Worm (Caenorhabditis elegans): ENCODE data around the gene rnf-5.

The rnf-5 gene

DNA sequence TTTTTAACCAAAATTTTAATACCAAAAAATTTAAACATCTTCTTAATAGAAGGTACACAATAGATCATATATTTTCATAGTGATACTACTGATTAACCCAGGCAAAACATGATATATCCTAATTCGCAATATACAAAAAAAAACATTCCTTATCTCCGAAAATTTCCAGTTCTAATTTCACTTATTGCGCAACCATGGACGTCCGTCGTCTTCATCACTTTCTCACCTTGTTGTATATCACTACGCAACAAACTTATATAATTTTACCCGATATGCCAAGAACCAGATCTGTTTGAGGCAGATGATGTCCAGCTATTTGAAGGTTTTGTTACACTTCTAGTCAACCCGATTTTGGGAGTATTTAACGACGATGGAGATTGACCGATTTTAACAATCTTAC, 21.2 kb upstream of the rnf-5 start, which contains the start of gene R74.2:
TSS of gene R74.2 (plus strand) at position 316 of the 400 bp plus-strand sequence.
- TF ChIP-seq nfya-1 (tag; optimal IDR thresholded peaks at IDR 0.05) (no peak), ceh-31 (tag; optimal IDR thresholded peaks at IDR 0.05) (no peak)

DNA sequence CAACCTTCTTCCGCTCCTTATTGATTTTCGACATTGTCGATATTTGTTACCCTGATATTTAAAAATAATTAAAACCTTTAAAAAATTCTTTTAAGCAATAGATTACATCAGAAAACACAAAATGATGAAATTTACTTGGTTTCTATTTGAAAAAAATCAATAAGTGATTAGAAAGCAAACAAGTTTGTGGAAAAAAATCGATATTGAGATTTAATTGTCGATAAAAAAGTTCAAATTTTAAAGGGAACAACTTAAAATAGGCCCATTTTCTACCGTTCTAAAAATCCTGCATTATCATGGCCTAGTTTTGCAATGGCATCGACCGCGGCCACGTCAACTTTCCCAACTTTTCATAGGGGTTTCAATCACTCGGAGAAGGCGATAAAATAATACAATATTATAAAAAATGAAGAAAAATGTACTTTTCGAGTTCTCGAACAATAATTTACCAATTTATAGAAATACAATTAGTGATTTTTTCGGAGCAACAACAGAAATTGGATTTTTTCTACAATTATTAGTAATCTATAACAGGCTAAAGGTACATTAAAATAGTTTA, 20.2 kb upstream of the rnf-5 start, which contains the start of gene lars-1:
TSS of gene lars-1 (minus strand) at position 51 of the 559 bp plus-strand sequence.
- TF ChIP-seq K09A11.1 (tag; optimal IDR thresholded peaks at IDR 0.05; ENCODE audit: insufficient read depth) = no peak
- no peak for TF ChIP-seq zip-5 (tag; optimal IDR thresholded peaks at IDR 0.05)
- no peak for TF ChIP-seq ceh-14 (tag; optimal IDR thresholded peaks at IDR 0.05)
- no peak for TF ChIP-seq ztf-16 (tag; optimal IDR thresholded peaks at IDR 0.05)
- no peak for TF ChIP-seq unc-55 (GFP tag; optimal IDR thresholded peaks at IDR 0.05)
- TF ChIP-seq hlh-13 (GFP tag; optimal IDR thresholded peaks at IDR 0.05) = no peak
- TF ChIP-seq lin-11 (tag; optimal IDR thresholded peaks at IDR 0.05) = no peak
- TF ChIP-seq F13H6.1 (tag; optimal IDR thresholded peaks at IDR 0.05) = no peak
- TF ChIP-seq T23F11.4 (GFP tag; optimal IDR thresholded peaks at IDR 0.05) = no peak

DNA sequence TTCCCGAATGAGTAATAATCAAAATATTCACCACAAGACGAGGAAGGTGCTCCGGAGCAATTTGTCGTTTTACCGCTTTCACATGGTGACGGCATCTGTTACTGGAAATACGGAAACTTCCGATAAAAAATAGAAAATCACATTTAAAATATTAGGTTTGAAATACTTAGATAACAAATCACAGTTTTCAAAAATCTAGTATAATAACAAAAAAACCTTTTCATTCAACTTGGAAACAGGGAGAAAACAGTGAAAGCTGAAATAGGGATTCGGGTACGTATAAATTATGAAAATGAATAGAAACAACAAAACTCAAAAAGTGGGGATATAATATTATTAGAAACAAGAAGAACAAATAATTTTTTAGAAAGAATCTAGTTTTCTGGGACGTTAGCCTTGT, 14.7 kb upstream of the rnf-5 start, which contains the start of gene C16C10.1:
TSS of gene C16C10.1 (minus strand) at position 101 of the 400 bp plus-strand sequence.
- TF ChIP-seq K09A11.1 (tag; optimal IDR thresholded peaks at IDR 0.05; ENCODE audit: insufficient read depth) (no peak), tbx-7 (tag; optimal IDR thresholded peaks at IDR 0.05) (no peak), unc-86 (tag; optimal IDR thresholded peaks at IDR 0.05) (no peak), hlh-8 (tag; optimal IDR thresholded peaks at IDR 0.05) (no peak)

DNA sequence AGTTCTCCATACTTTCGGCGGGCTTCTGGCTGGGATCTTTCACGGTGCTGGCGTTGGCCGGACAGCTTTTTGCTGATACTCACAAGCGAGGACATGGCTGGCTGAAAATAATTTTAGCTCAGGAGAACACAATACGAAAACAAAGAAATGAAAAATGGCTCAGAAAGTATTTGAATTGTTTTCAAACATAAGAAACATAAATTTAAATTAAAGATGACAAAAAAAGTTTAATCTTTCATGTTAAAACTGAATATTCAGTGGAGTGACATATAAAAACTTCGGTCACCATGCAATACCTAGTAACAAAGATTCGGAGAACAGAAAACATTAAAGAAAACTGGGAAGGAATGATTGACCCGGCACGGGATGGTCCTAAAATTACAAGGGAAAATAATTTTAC, 11.9 kb upstream of the rnf-5 start, which contains the start of gene C16C10.2:
TSS of gene C16C10.2 (minus strand) at position 101 of the 400 bp plus-strand sequence.
- no peak for TF ChIP-seq ceh-2 (tag; optimal IDR thresholded peaks at IDR 0.05)
- TF ChIP-seq syd-9 (tag; optimal IDR thresholded peaks at IDR 0.05) = no peak
- TF ChIP-seq hlh-15 (tag; optimal IDR thresholded peaks at IDR 0.05) = no peak
- TF ChIP-seq K09A11.1 (tag; optimal IDR thresholded peaks at IDR 0.05; ENCODE audit: insufficient read depth) = no peak
- no peak for TF ChIP-seq pros-1 (tag; optimal IDR thresholded peaks at IDR 0.05)
- no peak for TF ChIP-seq gmeb-2 (tag; optimal IDR thresholded peaks at IDR 0.05)
- TF ChIP-seq mec-3 (tag; optimal IDR thresholded peaks at IDR 0.05; ENCODE audit: borderline replicate concordance) = no peak
- no peak for TF ChIP-seq pag-3 (tag; optimal IDR thresholded peaks at IDR 0.05; ENCODE audit: borderline replicate concordance)
- TF ChIP-seq pat-9 (tag; optimal IDR thresholded peaks at IDR 0.05) = no peak
- no peak for TF ChIP-seq tbx-7 (tag; optimal IDR thresholded peaks at IDR 0.05)
- TF ChIP-seq ceh-30 (tag; optimal IDR thresholded peaks at IDR 0.05) = no peak
- no peak for TF ChIP-seq hlh-8 (tag; optimal IDR thresholded peaks at IDR 0.05)
- TF ChIP-seq ceh-19 (GFP tag; optimal IDR thresholded peaks at IDR 0.05) = no peak
- no peak for TF ChIP-seq T23F11.4 (GFP tag; optimal IDR thresholded peaks at IDR 0.05)
- TF ChIP-seq rnt-1 (tag; optimal IDR thresholded peaks at IDR 0.05) = no peak
- no peak for TF ChIP-seq nhr-232 (tag; optimal IDR thresholded peaks at IDR 0.05)
- TF ChIP-seq hlh-13 (GFP tag; optimal IDR thresholded peaks at IDR 0.05) = no peak
- TF ChIP-seq hlh-6 (tag; optimal IDR thresholded peaks at IDR 0.05) = no peak
- no peak for TF ChIP-seq pax-1 (tag; optimal IDR thresholded peaks at IDR 0.05)

DNA sequence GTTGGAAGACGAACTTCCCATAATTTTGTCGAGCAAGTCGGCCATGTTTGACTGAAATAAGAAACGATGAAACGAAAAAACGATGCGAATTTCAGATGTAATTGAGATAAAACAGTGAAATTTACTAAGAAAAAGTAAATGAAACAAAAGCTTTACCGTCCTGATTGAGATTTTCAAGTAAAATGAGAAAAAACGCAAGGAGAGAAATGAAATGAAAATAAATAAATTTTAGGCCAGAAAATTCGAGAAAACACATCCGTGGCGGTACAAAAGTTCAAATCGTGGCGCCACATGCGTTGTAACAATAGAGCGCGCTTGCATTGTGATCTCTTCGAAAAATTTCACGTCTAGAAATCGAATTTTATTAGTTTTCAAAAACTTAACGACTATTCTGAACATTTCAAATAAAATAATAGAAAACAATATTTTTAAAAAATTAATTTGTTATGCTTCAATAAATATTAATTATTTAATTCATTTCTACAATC, 9.5 kb upstream of the rnf-5 start, which contains the start of the genes hrde-1 and C16C10.13:
TSS of gene hrde-1 (minus strand) at position 51 of the 488 bp plus-strand sequence.
TSS of gene C16C10.13 (plus strand) at position 332 of the 488 bp plus-strand sequence.
- TF ChIP-seq ets-4 (tag; optimal IDR thresholded peaks at IDR 0.05) (no peak), hlh-8 (tag; optimal IDR thresholded peaks at IDR 0.05) (no peak), fax-1 (tag; optimal IDR thresholded peaks at IDR 0.05) (no peak), T23F11.4 (GFP tag; optimal IDR thresholded peaks at IDR 0.05) (no peak), ahr-1 (tag; optimal IDR thresholded peaks at IDR 0.05) (no peak), syd-9 (tag; optimal IDR thresholded peaks at IDR 0.05) (no peak), pqm-1 (tag; optimal IDR thresholded peaks at IDR 0.05) (no peak), F13H6.1 (tag; optimal IDR thresholded peaks at IDR 0.05) (no peak), ref-2 (tag; optimal IDR thresholded peaks at IDR 0.05) (no peak), tbx-7 (tag; optimal IDR thresholded peaks at IDR 0.05) (no peak), odd-2 (tag; optimal IDR thresholded peaks at IDR 0.05) (no peak), elt-2 (tag; optimal IDR thresholded peaks at IDR 0.05) (no peak)

Measured in whole organism, late embryonic.